Fruit fly (Drosophila melanogaster) whole organism, embryonic: ENCODE data around the gene DZIP1.

Experiments used
- Adf1 ChIP-seq: fragments of 200-800 bp; sonication (Bioruptor generic); IDR thresholded peaks from 2 replicates; pipeline ENCODE4 v1.3.6; 2022; ENCODE audit warnings: missing biosample characterization, missing genetic modification characterization
- Atf6 ChIP-seq: fragments of 200-800 bp; sonication (Bioruptor generic); IDR thresholded peaks from 2 replicates; pipeline ENCODE4 v1.3.6; 2022; ENCODE audit warnings: missing biosample characterization, missing genetic modification characterization
- Bgb ChIP-seq: fragments of 200-800 bp; sonication (Bioruptor generic); IDR thresholded peaks from 2 replicates; pipeline ENCODE4 v1.3.6; 2022; ENCODE audit warnings: missing biosample characterization, missing genetic modification characterization; ENCODE audit not compliant: partially characterized antibody
- Bteb2 ChIP-seq: fragments of 200-800 bp; sonication (Bioruptor generic); optimal IDR thresholded peaks from 2 replicates; lab custom pipeline; 2016; ENCODE audit warnings: missing biosample characterization, missing genetic modification characterization
- CG10959 ChIP-seq: fragments of 200-800 bp; sonication (Bioruptor generic); IDR thresholded peaks from 2 replicates; pipeline ENCODE4 v1.3.6; 2022; ENCODE audit warnings: missing biosample characterization, missing genetic modification characterization
- CG12769 ChIP-seq: fragments of 200-800 bp; sonication (Bioruptor generic); optimal IDR thresholded peaks from 2 replicates; lab custom pipeline; 2019; ENCODE audit warnings: missing biosample characterization, mild to moderate bottlenecking, missing genetic modification characterization, moderate library complexity
- CG15514 ChIP-seq: fragments of 200-800 bp; sonication (Bioruptor generic); optimal IDR thresholded peaks from 3 replicates; lab custom pipeline; 2017; ENCODE audit warnings: missing biosample characterization, missing genetic modification characterization, mild to moderate bottlenecking, moderate library complexity, missing genetic modification reagents
- CG16813 ChIP-seq: fragments of 200-800 bp; sonication (Bioruptor generic); IDR thresholded peaks from 3 replicates; pipeline ENCODE4 v1.3.6; 2022; ENCODE audit warnings: missing biosample characterization, missing genetic modification characterization; ENCODE audit not compliant: partially characterized antibody
- CG18476 ChIP-seq: fragments of 200-800 bp; sonication (Bioruptor generic); optimal IDR thresholded peaks from 2 replicates; lab custom pipeline; 2016; ENCODE audit warnings: missing biosample characterization, mild to moderate bottlenecking, missing genetic modification characterization
- CG31441 ChIP-seq: fragments of 200-800 bp; sonication (Bioruptor generic); IDR thresholded peaks from 2 replicates; pipeline ENCODE4 v1.3.6; 2022; ENCODE audit warnings: missing biosample characterization, missing genetic modification characterization
- CG42726 ChIP-seq: fragments of 200-800 bp; sonication (Bioruptor generic); IDR thresholded peaks from 2 replicates; pipeline ENCODE4 v1.3.6; 2022; ENCODE audit warnings: missing biosample characterization, missing genetic modification characterization; ENCODE audit not compliant: partially characterized antibody
- CG4730 ChIP-seq: fragments of 200-800 bp; sonication (Bioruptor generic); IDR thresholded peaks from 2 replicates; pipeline ENCODE4 v1.3.6; 2022; ENCODE audit warnings: missing biosample characterization, missing genetic modification characterization
- CG7357 ChIP-seq: fragments of 200-800 bp; sonication (Bioruptor generic); IDR thresholded peaks from 3 replicates; pipeline ENCODE4 v1.3.6; 2022; ENCODE audit warnings: missing biosample characterization, missing genetic modification characterization
- CG7745 ChIP-seq: fragments of 200-800 bp; sonication (Bioruptor generic); optimal IDR thresholded peaks from 2 replicates; lab custom pipeline; 2018; ENCODE audit warnings: missing biosample characterization, mild to moderate bottlenecking, missing genetic modification characterization, moderate library complexity
- CG8924 ChIP-seq: fragments of 200-800 bp; optimal IDR thresholded peaks from 3 replicates; lab custom pipeline; 2019; ENCODE audit warnings: missing biosample characterization, mild to moderate bottlenecking, missing genetic modification characterization, moderate library complexity
- CG8944 ChIP-seq: fragments of 200-800 bp; sonication (Bioruptor generic); optimal IDR thresholded peaks from 3 replicates; lab custom pipeline; 2016; ENCODE audit warnings: missing biosample characterization, missing genetic modification characterization
- CTCF ChIP-seq: fragments of 200-800 bp; sonication (Bioruptor generic); optimal IDR thresholded peaks from 2 replicates; lab custom pipeline; 2017; ENCODE audit warnings: missing biosample characterization, mild to moderate bottlenecking, missing genetic modification characterization, moderate library complexity
- Deaf1 ChIP-seq: fragments of 200-800 bp; optimal IDR thresholded peaks from 3 replicates; lab custom pipeline; 2019; ENCODE audit warnings: missing biosample characterization, mild to moderate bottlenecking, missing genetic modification characterization, moderate library complexity
- Dfd ChIP-seq, 2 experiments: fragments of >200 bp; optimal IDR thresholded peaks; 2 replicates each; lab custom pipeline; 2017; ENCODE audit warnings: missing biosample characterization in 2 of 2, missing genetic modification characterization in 2 of 2
- Doc3 ChIP-seq: fragments of 200-800 bp; sonication (Bioruptor generic); IDR thresholded peaks from 3 replicates; pipeline ENCODE4 v1.3.6; 2022; ENCODE audit warnings: missing biosample characterization, missing genetic modification characterization; ENCODE audit not compliant: partially characterized antibody
- H15 ChIP-seq: fragments of 200-800 bp; sonication (Bioruptor generic); IDR thresholded peaks from 3 replicates; pipeline ENCODE4 v1.3.6; 2022; ENCODE audit warnings: missing biosample characterization, missing genetic modification characterization
- Hr3 ChIP-seq: fragments of 200-800 bp; sonication (Bioruptor generic); optimal IDR thresholded peaks from 3 replicates; lab custom pipeline; 2016; ENCODE audit warnings: missing biosample characterization, missing genetic modification characterization
- Lim3 ChIP-seq: fragments of 200-800 bp; sonication (Bioruptor generic); IDR thresholded peaks from 2 replicates; pipeline ENCODE4 v1.3.6; 2022; ENCODE audit warnings: missing biosample characterization, missing genetic modification characterization
- Max ChIP-seq: fragments of 200-800 bp; sonication (Bioruptor generic); optimal IDR thresholded peaks from 2 replicates; lab custom pipeline; 2016; ENCODE audit warnings: missing biosample characterization, mild to moderate bottlenecking, missing genetic modification characterization
- Mrtf ChIP-seq: fragments of 200-800 bp; sonication (Bioruptor generic); IDR thresholded peaks from 3 replicates; pipeline ENCODE4 v1.3.6; 2022; ENCODE audit warnings: missing biosample characterization, missing genetic modification characterization
- NK7.1 ChIP-seq: fragments of 200-800 bp; sonication (Bioruptor generic); optimal IDR thresholded peaks from 3 replicates; lab custom pipeline; 2016; ENCODE audit warnings: missing biosample characterization, missing genetic modification characterization
- NfI ChIP-seq: fragments of 200-800 bp; sonication (Bioruptor generic); optimal IDR thresholded peaks from 3 replicates; lab custom pipeline; 2018; ENCODE audit warnings: missing biosample characterization, mild to moderate bottlenecking, missing genetic modification characterization, moderate library complexity
- Oli ChIP-seq: fragments of 200-800 bp; sonication (Bioruptor generic); optimal IDR thresholded peaks from 2 replicates; lab custom pipeline; 2018; ENCODE audit warnings: missing biosample characterization, mild to moderate bottlenecking, missing genetic modification characterization, moderate library complexity
- Rfx ChIP-seq: fragments of 200-800 bp; sonication (Bioruptor generic); IDR thresholded peaks from 2 replicates; pipeline ENCODE4 v1.3.6; 2022; ENCODE audit warnings: missing biosample characterization, missing genetic modification characterization
- Scr ChIP-seq: fragments of 200-800 bp; sonication (Bioruptor generic); IDR thresholded peaks from 2 replicates; pipeline ENCODE4 v1.3.6; 2022; ENCODE audit warnings: missing biosample characterization, missing genetic modification characterization; ENCODE audit not compliant: partially characterized antibody
- Spps ChIP-seq: fragments of 200-800 bp; sonication (Bioruptor generic); optimal IDR thresholded peaks from 2 replicates; lab custom pipeline; 2018; ENCODE audit warnings: missing biosample characterization, mild to moderate bottlenecking, missing genetic modification characterization
- abd-A ChIP-seq: fragments of 200-800 bp; sonication (Bioruptor generic); optimal IDR thresholded peaks from 3 replicates; lab custom pipeline; 2019; ENCODE audit warnings: missing biosample characterization, mild to moderate bottlenecking, missing genetic modification characterization, moderate library complexity
- ap ChIP-seq: fragments of 200-800 bp; sonication (Bioruptor generic); IDR thresholded peaks from 2 replicates; pipeline ENCODE4 v1.3.6; 2022; ENCODE audit warnings: missing biosample characterization, missing genetic modification characterization
- ara ChIP-seq: fragments of 200-800 bp; sonication (Bioruptor generic); IDR thresholded peaks from 2 replicates; pipeline ENCODE4 v1.3.6; 2022; ENCODE audit warnings: missing biosample characterization, missing genetic modification characterization
- chinmo ChIP-seq: fragments of 200-800 bp; sonication (Bioruptor generic); IDR thresholded peaks from 4 replicates; pipeline ENCODE4 v1.3.6; 2022; ENCODE audit warnings: missing biosample characterization, missing genetic modification characterization; ENCODE audit not compliant: partially characterized antibody
- corto ChIP-seq: fragments of 200-800 bp; sonication (Bioruptor generic); optimal IDR thresholded peaks from 2 replicates; lab custom pipeline; 2016; ENCODE audit warnings: missing biosample characterization, mild to moderate bottlenecking, missing genetic modification characterization, moderate library complexity
- dan ChIP-seq: fragments of 200-800 bp; sonication (Bioruptor generic); IDR thresholded peaks from 2 replicates; pipeline ENCODE4 v1.3.6; 2022; ENCODE audit warnings: missing biosample characterization, missing genetic modification characterization
- dmrt11E ChIP-seq: fragments of 200-800 bp; sonication (Bioruptor generic); optimal IDR thresholded peaks from 3 replicates; lab custom pipeline; 2018; ENCODE audit warnings: missing biosample characterization, mild to moderate bottlenecking, missing genetic modification characterization, moderate library complexity
- exex ChIP-seq: fragments of 200-800 bp; sonication (Bioruptor generic); optimal IDR thresholded peaks from 4 replicates; lab custom pipeline; 2018; ENCODE audit warnings: missing biosample characterization, mild to moderate bottlenecking, missing genetic modification characterization, moderate library complexity
- fu2 ChIP-seq: fragments of 200-800 bp; sonication (Bioruptor generic); optimal IDR thresholded peaks from 2 replicates; lab custom pipeline; 2016; ENCODE audit warnings: missing biosample characterization, missing genetic modification characterization
- gsb ChIP-seq: fragments of 200-800 bp; sonication (Bioruptor generic); IDR thresholded peaks from 2 replicates; pipeline ENCODE4 v1.3.6; 2022; ENCODE audit warnings: missing biosample characterization, missing genetic modification characterization
- lmd ChIP-seq: fragments of 200-800 bp; sonication (Bioruptor generic); IDR thresholded peaks from 2 replicates; pipeline ENCODE4 v1.3.6; 2022; ENCODE audit warnings: missing biosample characterization, missing genetic modification characterization
- onecut ChIP-seq: fragments of 200-800 bp; sonication (Bioruptor generic); IDR thresholded peaks from 2 replicates; pipeline ENCODE4 v1.3.6; 2022; ENCODE audit warnings: missing biosample characterization, missing genetic modification characterization
- scrt ChIP-seq: fragments of 200-800 bp; sonication (Bioruptor generic); optimal IDR thresholded peaks from 2 replicates; lab custom pipeline; 2018; ENCODE audit warnings: missing biosample characterization, mild to moderate bottlenecking, missing genetic modification characterization, moderate library complexity
- sd ChIP-seq: fragments of 200-800 bp; sonication (Bioruptor generic); optimal IDR thresholded peaks from 3 replicates; lab custom pipeline; 2018; ENCODE audit warnings: missing biosample characterization, mild to moderate bottlenecking, missing genetic modification characterization, moderate library complexity
- slbo ChIP-seq: fragments of 200-800 bp; sonication (Bioruptor generic); IDR thresholded peaks from 2 replicates; pipeline ENCODE4 v1.3.6; 2022; ENCODE audit warnings: missing biosample characterization, missing genetic modification characterization
- sqz ChIP-seq: fragments of 200-800 bp; sonication (Bioruptor generic); optimal IDR thresholded peaks from 3 replicates; lab custom pipeline; 2018; ENCODE audit warnings: missing biosample characterization, mild to moderate bottlenecking, missing genetic modification characterization
- stwl ChIP-seq: fragments of 200-800 bp; sonication (Bioruptor generic); optimal IDR thresholded peaks from 3 replicates; lab custom pipeline; 2018; ENCODE audit warnings: missing biosample characterization, mild to moderate bottlenecking, missing genetic modification characterization, moderate library complexity
- vfl ChIP-seq: fragments of 200-800 bp; sonication (Bioruptor generic); optimal IDR thresholded peaks from 2 replicates; lab custom pipeline; 2016; ENCODE audit warnings: missing biosample characterization, missing genetic modification characterization
- zf30C ChIP-seq: fragments of 200-800 bp; sonication (Bioruptor generic); optimal IDR thresholded peaks from 3 replicates; lab custom pipeline; 2018; ENCODE audit warnings: missing biosample characterization, mild to moderate bottlenecking, missing genetic modification characterization
- zfh2 ChIP-seq: fragments of 200-800 bp; sonication (Bioruptor generic); optimal IDR thresholded peaks from 2 replicates; lab custom pipeline; 2016; ENCODE audit warnings: missing biosample characterization, missing genetic modification characterization

The DZIP1 gene

DNA sequence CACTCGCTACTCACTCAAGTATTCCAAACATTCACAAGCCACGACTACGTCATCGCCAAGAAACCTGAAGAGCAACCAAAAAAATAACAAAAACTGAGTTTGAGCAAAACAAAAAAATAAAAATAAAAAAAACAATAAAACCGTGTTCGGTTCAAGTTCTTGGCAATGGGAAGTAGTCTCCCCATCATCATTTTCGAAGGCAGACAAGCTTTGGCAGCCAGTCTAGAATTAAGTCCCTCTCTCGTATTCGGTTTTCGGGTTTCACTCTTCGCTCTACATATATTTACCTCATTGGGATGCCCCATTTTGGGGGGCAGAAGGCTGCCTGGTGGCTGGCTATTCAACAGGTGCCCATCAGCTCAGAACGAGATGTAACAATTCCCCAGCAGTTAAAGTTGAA is 34.8 kb downstream of the DZIP1 start (continued):
- TF ChIP-seq abd-A (tag; lab: Kevin White, UChicago): peak; percentile 89
- no peak for TF ChIP-seq Oli (tag; lab: Kevin White, UChicago)
- no peak for TF ChIP-seq ap
- TF ChIP-seq CG8944 (GFP tag; lab: Kevin White, UChicago): no peak
- TF ChIP-seq dan (GFP tag; lab: Robert Waterston, UW): no peak
- no peak for TF ChIP-seq CG15514 (GFP tag; lab: Kevin White, UChicago)
- TF ChIP-seq stwl (tag; lab: Kevin White, UChicago): no peak
- TF ChIP-seq Rfx: no peak
- TF ChIP-seq Bgb: no peak
- no peak for TF ChIP-seq Doc3 (GFP tag; lab: Robert Waterston, UW)
- peak; percentile 82 for TF ChIP-seq CG12769
- TF ChIP-seq onecut: no peak
- TF ChIP-seq Lim3: no peak
- TF ChIP-seq CG42726 (GFP tag; lab: Robert Waterston, UW): no peak
- TF ChIP-seq ara (GFP tag; lab: Robert Waterston, UW): no peak
- peak; percentile 31 for TF ChIP-seq Deaf1 (tag; lab: Kevin White, UChicago)
- peak; percentile 7; the same call in 1 of the 2 replicates for TF ChIP-seq CG4730 (GFP tag; lab: Robert Waterston, UW)
- TF ChIP-seq sqz: peak; percentile 15
- no peak for TF ChIP-seq NK7.1

dm6 chr3R:24550802-24551391 is 35.8 kb downstream of the DZIP1 start:
- no peak for TF ChIP-seq corto (GFP tag; lab: Kevin White, UChicago)
- no peak for TF ChIP-seq CG16813 (GFP tag; lab: Robert Waterston, UW)
- TF ChIP-seq Max (GFP tag; lab: Kevin White, UChicago): no peak
- TF ChIP-seq lmd: no peak
- no peak for TF ChIP-seq CTCF (GFP tag; lab: Kevin White, UChicago)
- TF ChIP-seq Adf1 (GFP tag; lab: Robert Waterston, UW): no peak
- peak; percentile 50 for TF ChIP-seq scrt
- no peak for TF ChIP-seq slbo (GFP tag; lab: Robert Waterston, UW)
- TF ChIP-seq vfl (GFP tag; lab: Kevin White, UChicago): no peak
- no peak for TF ChIP-seq fu2 (GFP tag; lab: Kevin White, UChicago)
- TF ChIP-seq CG7357 (GFP tag; lab: Robert Waterston, UW): no peak
- no peak for TF ChIP-seq exex (tag; lab: Kevin White, UChicago)
- TF ChIP-seq CG18476 (GFP tag; lab: Kevin White, UChicago): no peak
- TF ChIP-seq NfI (GFP tag; lab: Kevin White, UChicago): no peak
- no peak for TF ChIP-seq Mrtf (GFP tag; lab: Robert Waterston, UW)
- TF ChIP-seq Spps: no peak
- TF ChIP-seq gsb (GFP tag; lab: Robert Waterston, UW): no peak
- no peak for TF ChIP-seq CG10959
- TF ChIP-seq CG15514 (GFP tag; lab: Kevin White, UChicago): no peak
- no peak for TF ChIP-seq abd-A (tag; lab: Kevin White, UChicago)
- no peak for TF ChIP-seq CG8924 (tag; lab: Kevin White, UChicago)
- TF ChIP-seq Hr3 (GFP tag; lab: Kevin White, UChicago): no peak
- TF ChIP-seq sd (tag; lab: Kevin White, UChicago): peak; percentile 86
- no peak for TF ChIP-seq dmrt11E
- TF ChIP-seq Dfd (GFP tag; optimal IDR thresholded peaks at IDR 0.05; lab: Kevin White, UChicago): no peak
- TF ChIP-seq CG12769: peak; percentile 34
- TF ChIP-seq H15 (GFP tag; lab: Robert Waterston, UW): no peak
- TF ChIP-seq CG31441 (GFP tag; lab: Robert Waterston, UW): no peak
- TF ChIP-seq Atf6 (GFP tag; lab: Robert Waterston, UW): 0 out of 2 replicates have a peak, but pooled peaks have one; percentile 23
- no peak for TF ChIP-seq Bteb2 (GFP tag; lab: Kevin White, UChicago)
- TF ChIP-seq zf30C: no peak
- TF ChIP-seq CG7745: no peak
- no peak for TF ChIP-seq Scr (GFP tag; lab: Robert Waterston, UW)
- TF ChIP-seq chinmo (GFP tag; lab: Robert Waterston, UW): 0 out of 4 replicates have a peak, but pooled peaks have one; percentile 68
- TF ChIP-seq zfh2: no peak
